Worm (Caenorhabditis elegans) whole organism, dauer: ENCODE data around the gene nspg-7.2.
"Not testable (repeated sequence)": the region's sequence is repeated elsewhere in the genome, so short reads cannot be mapped to it uniquely, and the experiment has no call there.

Experiments
- unc-62 ChIP-seq: sonication (generic microtip); optimal IDR thresholded peaks from 2 replicates; lab custom pipeline; 2017; ENCODE audit warnings: missing biosample characterization, missing genetic modification reagents, missing genetic modification characterization

Gene nspg-7.2

ce11 chrIII:3258306-3258705, at the start of gene nspg-7.2:
Gene nspg-7.2 (minus strand): TSS chrIII:3258406.
- no peak for TF ChIP-seq unc-62 (GFP tag; lab: Kevin White, UChicago)

- no peak for TF ChIP-seq unc-62 (GFP tag; lab: Kevin White, UChicago)
Measured at ce11 chrIII:3307379-3307778, 49.2 kb upstream of the nspg-7.2 start.

ce11 chrIII:3306322-3306721, 48.1 kb upstream of the nspg-7.2 start:
- no peak for TF ChIP-seq unc-62 (GFP tag; lab: Kevin White, UChicago)

- no peak for TF ChIP-seq unc-62 (GFP tag; lab: Kevin White, UChicago)
Measured at ce11 chrIII:3304554-3304953, 46.3 kb upstream of the nspg-7.2 start.

ce11 chrIII:3297151-3297550, 38.9 kb upstream of the nspg-7.2 start, which contains the start of gene Y53G8AR.5:
Gene Y53G8AR.5 (plus strand): TSS chrIII:3297451.
- TF ChIP-seq unc-62 (GFP tag; lab: Kevin White, UChicago), result no peak

ce11 chrIII:3294283-3294793, 36.1 kb upstream of the nspg-7.2 start, which contains the start of the genes Y53G8AR.8 and Y53G8AR.6:
Gene Y53G8AR.8 (minus strand): TSS chrIII:3294330.
Gene Y53G8AR.6 (plus strand): TSS chrIII:3294743.
- TF ChIP-seq unc-62 (GFP tag; lab: Kevin White, UChicago), result no peak

ce11 chrIII:3281860-3282358, 23.7 kb upstream of the nspg-7.2 start, which contains the start of gene mfsd-8:
Gene mfsd-8 (plus strand): TSS chrIII:3282308.
- TF ChIP-seq unc-62 (GFP tag; lab: Kevin White, UChicago), result no peak

ce11 chrIII:3279304-3279703, 21.1 kb upstream of the nspg-7.2 start:
- no peak for TF ChIP-seq unc-62 (GFP tag; lab: Kevin White, UChicago)

ce11 chrIII:3278610-3279009, 20.4 kb upstream of the nspg-7.2 start, which contains the start of gene Y53G8AM.8:
Gene Y53G8AM.8 (minus strand): TSS chrIII:3278710.
- TF ChIP-seq unc-62 (GFP tag; lab: Kevin White, UChicago), result no peak

ce11 chrIII:3273141-3273540, 14.9 kb upstream of the nspg-7.2 start:
- TF ChIP-seq unc-62 (GFP tag; lab: Kevin White, UChicago), result no peak

- TF ChIP-seq unc-62 (GFP tag; lab: Kevin White, UChicago), result no peak
Measured at ce11 chrIII:3271682-3272081, 13.5 kb upstream of the nspg-7.2 start.

ce11 chrIII:3266602-3267001, 8.4 kb upstream of the nspg-7.2 start, which contains the start of gene Y53G8AM.7:
Gene Y53G8AM.7 (minus strand): TSS chrIII:3266702.
- no peak for TF ChIP-seq unc-62 (GFP tag; lab: Kevin White, UChicago)

- TF ChIP-seq unc-62 (GFP tag; lab: Kevin White, UChicago), result no peak
Measured at ce11 chrIII:3263696-3264095, 5.5 kb upstream of the nspg-7.2 start.

ce11 chrIII:3259691-3260090, 1.5 kb upstream of the nspg-7.2 start, which contains the start of gene Y53G8AM.6:
Gene Y53G8AM.6 (minus strand): TSS chrIII:3259791.
- TF ChIP-seq unc-62 (GFP tag; lab: Kevin White, UChicago), result not testable (repeated sequence)

- no peak for TF ChIP-seq unc-62 (GFP tag; lab: Kevin White, UChicago)
Measured at ce11 chrIII:3255575-3255974, 2.6 kb downstream of the nspg-7.2 start, which contains the start of gene Y53G8AM.4. Gene Y53G8AM.4 (minus strand): TSS chrIII:3255675.

- no peak for TF ChIP-seq unc-62 (GFP tag; lab: Kevin White, UChicago)
Measured at ce11 chrIII:3255023-3255422, 3.2 kb downstream of the nspg-7.2 start.

- no peak for TF ChIP-seq unc-62 (GFP tag; lab: Kevin White, UChicago)
Measured at ce11 chrIII:3253736-3254135, 4.5 kb downstream of the nspg-7.2 start.
